Worm (Caenorhabditis elegans) whole organism, young adult: ENCODE results near the gene txt-5.

ENCODE experiments used
- B0035.1 ChIP-seq: sonication (generic microtip); optimal IDR thresholded peaks from 2 replicates; lab custom pipeline; 2016; ENCODE audit warnings: missing genetic modification characterization, mild to moderate bottlenecking, missing compliant biosample characterization, missing genotype, missing genetic modification reagents
- B0336.3 ChIP-seq: fragments of 200-800 bp; sonication (Bioruptor generic); IDR thresholded peaks from 2 replicates; pipeline ENCODE4 v1.3.6; 2022; ENCODE audit warnings: missing genetic modification characterization, missing compliant biosample characterization
- C06A6.2 ChIP-seq: fragments of 200-800 bp; sonication (Bioruptor generic); conservative IDR thresholded peaks from 2 replicates; pipeline ENCODE4 v1.3.6; 2022; ENCODE audit warnings: missing genetic modification characterization, missing compliant biosample characterization
- F22D6.2 ChIP-seq: sonication (generic microtip); optimal IDR thresholded peaks from 2 replicates; lab custom pipeline; 2016; ENCODE audit warnings: mild to moderate bottlenecking, missing genetic modification characterization, missing compliant biosample characterization
- K11D2.4 ChIP-seq: fragments of 200-800 bp; sonication (Bioruptor generic); IDR thresholded peaks from 2 replicates; pipeline ENCODE4 v1.3.6; 2022; ENCODE audit warnings: missing genetic modification reagents, missing genetic modification characterization, missing compliant biosample characterization
- K12H6.12 ChIP-seq: fragments of 200-800 bp; sonication (Bioruptor generic); optimal IDR thresholded peaks from 2 replicates; lab custom pipeline; 2018; ENCODE audit warnings: mild to moderate bottlenecking, missing genetic modification characterization, missing compliant biosample characterization
- Y67H2A.10 ChIP-seq: fragments of 200-800 bp; sonication (Bioruptor generic); conservative IDR thresholded peaks from 2 replicates; pipeline ENCODE4 v1.3.6; 2022; ENCODE audit warnings: missing genetic modification reagents, missing genetic modification characterization, missing compliant biosample characterization
- Y95B8A.8 ChIP-seq: fragments of 200-800 bp; sonication (Bioruptor generic); IDR thresholded peaks from 2 replicates; pipeline ENCODE4 v1.3.6; 2022; ENCODE audit warnings: missing genetic modification reagents, missing genetic modification characterization, missing compliant biosample characterization
- akir-1 ChIP-seq: fragments of 200-800 bp; sonication (Bioruptor generic); optimal IDR thresholded peaks from 2 replicates; lab custom pipeline; 2018; ENCODE audit warnings: mild to moderate bottlenecking, missing genetic modification characterization, moderate library complexity, missing compliant biosample characterization
- aptf-3 ChIP-seq: fragments of 200-800 bp; sonication (Bioruptor generic); IDR thresholded peaks from 2 replicates; pipeline ENCODE4 v1.3.6; 2022; ENCODE audit warnings: missing genetic modification characterization, missing compliant biosample characterization
- atf-7 ChIP-seq: sonication (generic microtip); optimal IDR thresholded peaks from 2 replicates; lab custom pipeline; 2017; ENCODE audit warnings: mild to moderate bottlenecking, missing genetic modification characterization, missing compliant biosample characterization
- bed-1 ChIP-seq: fragments of 200-800 bp; sonication (Bioruptor generic); IDR thresholded peaks from 2 replicates; pipeline ENCODE4 v1.3.6; 2022; ENCODE audit warnings: missing genetic modification reagents, missing genetic modification characterization, missing compliant biosample characterization
- cebp-1 ChIP-seq, 2 experiments: fragments of 200-800 bp in 1 of 2; sonication (Bioruptor generic) in 1 of 2; sonication (generic microtip) in 1 of 2; IDR thresholded peaks in 1 of 2; optimal IDR thresholded peaks in 1 of 2; 2 replicates each; pipeline versions ENCODE4 v1.3.6 to Lab custom; 2017 to 2022; ENCODE audit warnings: missing compliant biosample characterization in 2 of 2, missing genetic modification characterization in 2 of 2, mild to moderate bottlenecking in 1 of 2, missing genetic modification reagents in 1 of 2, moderate library complexity in 1 of 2
- ceh-91 ChIP-seq: fragments of 200-800 bp; sonication (Bioruptor generic); IDR thresholded peaks from 2 replicates; pipeline ENCODE4 v1.3.6; 2022; ENCODE audit warnings: missing genetic modification reagents, missing genetic modification characterization, missing compliant biosample characterization
- egrh-3 ChIP-seq: fragments of 200-800 bp; sonication (Bioruptor generic); IDR thresholded peaks from 2 replicates; pipeline ENCODE4 v1.3.6; 2022; ENCODE audit warnings: missing genetic modification reagents, missing genetic modification characterization, missing compliant biosample characterization
- fkh-3 ChIP-seq: sonication (generic microtip); optimal IDR thresholded peaks from 2 replicates; lab custom pipeline; 2016; ENCODE audit warnings: mild to moderate bottlenecking, missing genetic modification characterization, missing compliant biosample characterization
- gei-17 ChIP-seq: fragments of 200-800 bp; sonication (Bioruptor generic); optimal IDR thresholded peaks from 2 replicates; lab custom pipeline; 2018; ENCODE audit warnings: mild to moderate bottlenecking, missing genetic modification characterization, missing compliant biosample characterization
- hlh-12 ChIP-seq: sonication (generic microtip); optimal IDR thresholded peaks from 2 replicates; lab custom pipeline; 2016; ENCODE audit warnings: missing genetic modification characterization, missing compliant biosample characterization
- hsf-1 ChIP-seq: fragments of 200-800 bp; sonication (Bioruptor generic); IDR thresholded peaks from 2 replicates; pipeline ENCODE4 v1.3.6; 2022; ENCODE audit warnings: missing genetic modification reagents, missing genetic modification characterization, missing compliant biosample characterization
- let-526 ChIP-seq: fragments of 200-800 bp; sonication (Bioruptor generic); IDR thresholded peaks from 2 replicates; pipeline ENCODE4 v1.3.6; 2022; ENCODE audit warnings: missing genetic modification reagents, missing genetic modification characterization, missing compliant biosample characterization
- lin-35 ChIP-seq, 3 experiments: fragments of 150-350 bp in 2 of 3; sonication (generic microtip) in 1 of 3; optimal IDR thresholded peaks; 2 replicates each; lab custom pipeline; 2014 to 2018; ENCODE audit warnings: missing biosample characterization in 3 of 3, missing genetic modification characterization in 3 of 3, missing genetic modification reagents in 3 of 3
- lsl-1 ChIP-seq: fragments of 200-800 bp; sonication (Bioruptor generic); optimal IDR thresholded peaks from 2 replicates; lab custom pipeline; 2018; ENCODE audit warnings: mild to moderate bottlenecking, missing genetic modification characterization, moderate library complexity, missing compliant biosample characterization
- madf-10 ChIP-seq: sonication (generic microtip); optimal IDR thresholded peaks from 2 replicates; lab custom pipeline; 2016; ENCODE audit warnings: mild to moderate bottlenecking, missing genetic modification characterization, missing compliant biosample characterization
- mcd-1 ChIP-seq: fragments of 200-800 bp; sonication (Bioruptor generic); IDR thresholded peaks from 2 replicates; pipeline ENCODE4 v1.3.6; 2022; ENCODE audit warnings: missing genetic modification reagents, missing genetic modification characterization, missing compliant biosample characterization
- mxl-1 ChIP-seq: sonication (generic microtip); optimal IDR thresholded peaks from 2 replicates; lab custom pipeline; 2016; ENCODE audit warnings: missing genetic modification characterization, missing compliant biosample characterization
- nfya-1 ChIP-seq: sonication (generic microtip); optimal IDR thresholded peaks from 2 replicates; lab custom pipeline; 2017; ENCODE audit warnings: antibody characterized with exemption, missing compliant biosample characterization, missing genetic modification characterization, borderline replicate concordance; ENCODE audit not compliant: insufficient read depth
- nhr-179 ChIP-seq: sonication (generic microtip); optimal IDR thresholded peaks from 2 replicates; lab custom pipeline; 2016; ENCODE audit warnings: mild to moderate bottlenecking, missing genetic modification characterization, missing compliant biosample characterization
- nhr-27 ChIP-seq: fragments of 200-800 bp; sonication (Bioruptor generic); optimal IDR thresholded peaks from 2 replicates; lab custom pipeline; 2018; ENCODE audit warnings: mild to moderate bottlenecking, missing genetic modification characterization, moderate library complexity, missing compliant biosample characterization
- nhr-90 ChIP-seq: sonication (generic microtip); optimal IDR thresholded peaks from 2 replicates; lab custom pipeline; 2016; ENCODE audit warnings: missing genotype, mild to moderate bottlenecking, missing genetic modification characterization, missing compliant biosample characterization
- rpc-1 ChIP-seq, 2 experiments: fragments of 150-350 bp in 1 of 2; sonication (generic microtip) in 1 of 2; optimal IDR thresholded peaks; 2 replicates each; lab custom pipeline; 2014 to 2018; ENCODE audit warnings: missing biosample characterization in 1 of 2, missing genetic modification characterization in 1 of 2, missing genetic modification reagents in 1 of 2, missing genotype in 1 of 2
- snpc-3.4 ChIP-seq: sonication (generic microtip); optimal IDR thresholded peaks from 2 replicates; lab custom pipeline; 2017; ENCODE audit warnings: missing genetic modification characterization, mild to moderate bottlenecking, missing compliant biosample characterization, antibody characterized with exemption, moderate library complexity, missing genotype, missing genetic modification reagents
- tbx-9 ChIP-seq: sonication (generic microtip); optimal IDR thresholded peaks from 2 replicates; lab custom pipeline; 2016; ENCODE audit warnings: borderline replicate concordance, missing genetic modification characterization, inconsistent platforms, missing compliant biosample characterization
- tlf-1 ChIP-seq: fragments of 200-800 bp; sonication (Bioruptor generic); optimal IDR thresholded peaks from 2 replicates; lab custom pipeline; 2018; ENCODE audit warnings: mild to moderate bottlenecking, missing genetic modification characterization, missing compliant biosample characterization
- ztf-25 ChIP-seq: fragments of 200-800 bp; sonication (Bioruptor generic); IDR thresholded peaks from 2 replicates; pipeline ENCODE4 v1.3.6; 2022; ENCODE audit warnings: missing genetic modification reagents, missing genetic modification characterization, missing compliant biosample characterization

The txt-5 gene

DNA sequence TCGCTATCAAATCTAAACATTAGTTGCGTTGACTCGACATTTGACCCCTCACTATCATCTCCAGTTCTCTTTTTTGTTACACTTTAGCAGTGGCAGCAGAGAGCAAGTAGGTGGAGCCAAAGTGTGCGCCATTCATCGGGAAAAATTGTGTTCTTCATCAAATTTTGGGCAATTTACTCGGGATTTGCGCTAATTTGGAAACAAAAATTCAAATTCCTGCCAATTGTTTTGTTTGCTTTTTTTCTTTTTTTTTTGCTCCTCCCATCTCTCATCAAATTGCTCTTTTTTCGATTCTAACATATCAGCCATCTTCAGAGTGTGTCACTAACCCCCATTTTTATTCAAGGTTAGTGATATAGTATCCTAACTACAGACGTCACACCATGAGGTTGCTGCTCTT lies 10.0 kb downstream of the txt-5 start, which contains the start of gene mig-6:
mig-6 (plus strand) TSS at position 301 of the 400 bp plus-strand sequence.
- TF ChIP-seq nhr-90 (tag; lab: Kevin White, UChicago) (no peak), madf-10 (tag; lab: Kevin White, UChicago) (no peak), nhr-27 (tag; lab: Kevin White, UChicago) (no peak), Y67H2A.10 (GFP tag; lab: Robert Waterston, UW) (no peak), hsf-1 (no peak), let-526 (GFP tag; lab: Robert Waterston, UW) (no peak), tlf-1 (GFP tag; lab: Kevin White, UChicago) (no peak), atf-7 (no peak)

ce11 chrV:7826362-7826761 lies 10.6 kb downstream of the txt-5 start:
- no peak for TF ChIP-seq ztf-25 (GFP tag; lab: Robert Waterston, UW)
- TF ChIP-seq mxl-1 (tag; lab: Kevin White, UChicago) = no peak
- TF ChIP-seq aptf-3 = no peak
- TF ChIP-seq egrh-3 (GFP tag; lab: Robert Waterston, UW) = no peak
- TF ChIP-seq C06A6.2 (GFP tag; lab: Robert Waterston, UW) = no peak
- TF ChIP-seq gei-17 (GFP tag; lab: Kevin White, UChicago) = no peak
- no peak for TF ChIP-seq nhr-179 (tag; lab: Kevin White, UChicago)

DNA sequence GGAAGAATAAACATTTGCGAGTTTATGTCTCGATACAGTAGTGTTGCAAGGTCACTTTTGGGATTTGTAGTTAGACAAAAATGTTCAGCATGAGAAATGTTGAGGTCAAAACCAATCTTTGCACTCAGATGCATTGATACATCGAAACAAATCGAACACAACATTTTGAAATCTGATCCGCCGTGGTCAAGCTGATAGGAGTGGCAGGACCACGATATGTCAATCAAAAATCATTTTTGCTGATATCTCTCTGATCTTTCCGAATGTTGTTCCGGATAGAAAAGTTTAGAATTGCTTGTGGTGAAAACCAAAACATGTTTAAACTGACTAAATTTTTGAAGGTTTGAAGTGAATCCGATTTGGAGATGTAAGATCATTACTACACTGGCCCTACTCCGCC lies 11.1 kb downstream of the txt-5 start:
- TF ChIP-seq nfya-1 (tag; lab: Kevin White, UChicago) (no peak), B0336.3 (GFP tag; lab: Robert Waterston, UW) (no peak), Y95B8A.8 (no peak), lin-35 (GFP tag; optimal IDR thresholded peaks at IDR 0.05; lab: Kevin White, UChicago) (no peak), C06A6.2 (GFP tag; lab: Robert Waterston, UW) (no peak), tbx-9 (tag; lab: Kevin White, UChicago) (no peak), K11D2.4 (no peak), B0035.1 (no peak), K12H6.12 (tag; lab: Kevin White, UChicago) (no peak), akir-1 (GFP tag; lab: Kevin White, UChicago) (no peak), cebp-1 (GFP tag; IDR thresholded peaks at IDR 0.05; lab: Robert Waterston, UW) (no peak), cebp-1 (tag; optimal IDR thresholded peaks at IDR 0.05; lab: Kevin White, UChicago) (no peak), F22D6.2 (tag; lab: Kevin White, UChicago) (no peak)

DNA sequence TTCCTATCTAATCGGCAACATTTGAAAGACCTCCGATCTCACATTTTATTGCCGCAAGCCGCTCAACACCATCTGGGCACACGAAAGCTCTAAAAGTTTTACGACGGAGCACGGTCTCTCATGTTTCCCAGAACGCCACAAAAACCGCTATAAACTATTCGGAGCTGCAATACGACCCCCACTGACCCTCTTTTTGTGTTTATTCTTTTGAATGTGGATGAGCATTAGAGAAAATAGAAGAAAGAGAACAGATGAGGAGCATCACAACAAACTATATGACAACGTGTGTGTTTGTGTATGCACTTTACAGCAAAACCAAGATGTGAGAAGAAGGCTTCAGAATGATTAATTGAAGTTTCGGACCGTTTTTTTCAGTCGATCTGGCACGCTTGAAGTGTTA lies 12.8 kb downstream of the txt-5 start:
- TF ChIP-seq mcd-1 (GFP tag; lab: Robert Waterston, UW) = no peak
- TF ChIP-seq rpc-1 (optimal IDR thresholded peaks at IDR 0.05; lab: Kevin White, UChicago) = no peak
- TF ChIP-seq rpc-1 (tag; optimal IDR thresholded peaks at IDR 0.05; lab: Kevin White, UChicago) = no peak
- TF ChIP-seq fkh-3 (tag; lab: Kevin White, UChicago) = no peak
- TF ChIP-seq snpc-3.4 = no peak
- TF ChIP-seq ceh-91 (GFP tag; lab: Robert Waterston, UW) = no peak
- no peak for TF ChIP-seq bed-1 (GFP tag; lab: Robert Waterston, UW)
- TF ChIP-seq lsl-1 (GFP tag; lab: Kevin White, UChicago) = no peak
- TF ChIP-seq hlh-12 (tag; lab: Kevin White, UChicago) = no peak
- no peak for TF ChIP-seq nhr-27 (tag; lab: Kevin White, UChicago)
